Fruit fly (Drosophila melanogaster): Measurements from ENCODE around the gene CG17751.

The CG17751 gene

dm6 chr3R:19606954-19607353, at the start of gene CG17751:
TSS of gene CG17751 (plus strand) at chr3R:19607254.
- TF ChIP-seq CG17801 (GFP tag; optimal IDR thresholded peaks at IDR 0.05; ENCODE audit: partially characterized antibody), result no peak

dm6 chr3R:19568736-19569135, 38.3 kb upstream of the CG17751 start:
- no peak for TF ChIP-seq CG17801 (GFP tag; optimal IDR thresholded peaks at IDR 0.05; ENCODE audit: partially characterized antibody)

- no peak for TF ChIP-seq CG17801 (GFP tag; optimal IDR thresholded peaks at IDR 0.05; ENCODE audit: partially characterized antibody)
Measured at dm6 chr3R:19569139-19569538, 37.9 kb upstream of the CG17751 start.

- no peak for TF ChIP-seq CG17801 (GFP tag; optimal IDR thresholded peaks at IDR 0.05; ENCODE audit: partially characterized antibody)
Measured at dm6 chr3R:19569654-19570053, 37.4 kb upstream of the CG17751 start.

dm6 chr3R:19571195-19571594, 35.9 kb upstream of the CG17751 start:
- TF ChIP-seq CG17801 (GFP tag; optimal IDR thresholded peaks at IDR 0.05; ENCODE audit: partially characterized antibody), result no peak

dm6 chr3R:19571938-19572337, 35.1 kb upstream of the CG17751 start:
- TF ChIP-seq CG17801 (GFP tag; optimal IDR thresholded peaks at IDR 0.05; ENCODE audit: partially characterized antibody), result no peak

- TF ChIP-seq CG17801 (GFP tag; optimal IDR thresholded peaks at IDR 0.05; ENCODE audit: partially characterized antibody), result no peak
Measured at dm6 chr3R:19581829-19582228, 25.2 kb upstream of the CG17751 start.

dm6 chr3R:19583311-19583710, 23.7 kb upstream of the CG17751 start:
- TF ChIP-seq CG17801 (GFP tag; optimal IDR thresholded peaks at IDR 0.05; ENCODE audit: partially characterized antibody), result no peak

- TF ChIP-seq CG17801 (GFP tag; optimal IDR thresholded peaks at IDR 0.05; ENCODE audit: partially characterized antibody), result no peak
Measured at dm6 chr3R:19584818-19585217, 22.2 kb upstream of the CG17751 start.

dm6 chr3R:19586319-19586718, 20.7 kb upstream of the CG17751 start:
- no peak for TF ChIP-seq CG17801 (GFP tag; optimal IDR thresholded peaks at IDR 0.05; ENCODE audit: partially characterized antibody)

- no peak for TF ChIP-seq CG17801 (GFP tag; optimal IDR thresholded peaks at IDR 0.05; ENCODE audit: partially characterized antibody)
Measured at dm6 chr3R:19587652-19588051, 19.4 kb upstream of the CG17751 start.

dm6 chr3R:19598855-19599254, 8.2 kb upstream of the CG17751 start, which contains the start of gene Cpr92A:
TSS of gene Cpr92A (minus strand) at chr3R:19598955.
- TF ChIP-seq CG17801 (GFP tag; optimal IDR thresholded peaks at IDR 0.05; ENCODE audit: partially characterized antibody), result no peak

dm6 chr3R:19600335-19600734, 6.7 kb upstream of the CG17751 start, which contains the start of gene CG7333:
TSS of gene CG7333 (plus strand) at chr3R:19600635.
- no peak for TF ChIP-seq CG17801 (GFP tag; optimal IDR thresholded peaks at IDR 0.05; ENCODE audit: partially characterized antibody)

dm6 chr3R:19602996-19603395, 4.1 kb upstream of the CG17751 start, which contains the start of gene CG7342:
TSS of gene CG7342 (plus strand) at chr3R:19603375.
- no peak for TF ChIP-seq CG17801 (GFP tag; optimal IDR thresholded peaks at IDR 0.05; ENCODE audit: partially characterized antibody)

- TF ChIP-seq CG17801 (GFP tag; optimal IDR thresholded peaks at IDR 0.05; ENCODE audit: partially characterized antibody), result no peak
Measured at dm6 chr3R:19609925-19610324, 2.9 kb downstream of the CG17751 start, which contains the start of gene CG17752. TSS of gene CG17752 (plus strand) at chr3R:19610225.

dm6 chr3R:19612908-19613431, 5.9 kb downstream of the CG17751 start, which contains the start of gene CG16727:
TSS of gene CG16727 (plus strand) at chr3R:19613381.
- TF ChIP-seq CG17801 (GFP tag; optimal IDR thresholded peaks at IDR 0.05; ENCODE audit: partially characterized antibody), result no peak

dm6 chr3R:19619908-19620307, 12.9 kb downstream of the CG17751 start:
- TF ChIP-seq CG17801 (GFP tag; optimal IDR thresholded peaks at IDR 0.05; ENCODE audit: partially characterized antibody), result no peak
